Comparison of ENCODE assay signal across 3 fruit fly cellular contexts in genomic region chr3L:17948195-17948594, dm6.
TF ChIP-seq lines count a peak whose summit lies in the region.

No protein-coding gene starts in this region.

- TF ChIP-seq CTCF in whole organism, embryonic (GFP tag; optimal IDR thresholded peaks at IDR 0.05; lab: Kevin White, UChicago) = no peak

TF ChIP-seq in whole organism, embryonic, 481 proteins besides CTCF, POLR2A, EP300 and RAD21 (continues in another document):
- no peak for TF ChIP-seq trem (tag; optimal IDR thresholded peaks at IDR 0.05; lab: Kevin White, UChicago)
- TF ChIP-seq CG8290 (GFP tag; optimal IDR thresholded peaks at IDR 0.05; lab: Kevin White, UChicago) = no peak
- peak in 1 of 2 experiments; percentile 50 for TF ChIP-seq CG8290 (tag; optimal IDR thresholded peaks at IDR 0.05; lab: Kevin White, UChicago)
- no peak for TF ChIP-seq NC2α (GFP tag; optimal IDR thresholded peaks at IDR 0.05; lab: Kevin White, UChicago)
- no peak for TF ChIP-seq gem (tag; optimal IDR thresholded peaks at IDR 0.05; lab: Kevin White, UChicago)
- 0 out of 2 replicates have a peak, but pooled peaks have one; percentile 24 for TF ChIP-seq toy (GFP tag; IDR thresholded peaks at IDR 0.05; lab: Robert Waterston, UW)
- peak; percentile 72 for TF ChIP-seq sug (tag; optimal IDR thresholded peaks at IDR 0.05; lab: Kevin White, UChicago)
- TF ChIP-seq Gsc (GFP tag; IDR thresholded peaks at IDR 0.05; lab: Robert Waterston, UW) = no peak
- peak; percentile 9 for TF ChIP-seq Med (GFP tag; lab: Kevin White, UChicago)
- peak; percentile 16 for TF ChIP-seq schlank (tag; optimal IDR thresholded peaks at IDR 0.05; lab: Kevin White, UChicago)
- peak; percentile 35 for TF ChIP-seq CG18599 (GFP tag; optimal IDR thresholded peaks at IDR 0.05; lab: Kevin White, UChicago)
- peak; percentile 78 for TF ChIP-seq rib (GFP tag; IDR thresholded peaks at IDR 0.05; lab: Robert Waterston, UW)
- TF ChIP-seq CG10147 (GFP tag; optimal IDR thresholded peaks at IDR 0.05; lab: Kevin White, UChicago) = no peak
- TF ChIP-seq Dbx (GFP tag; IDR thresholded peaks at IDR 0.05; lab: Robert Waterston, UW) = peak; percentile 23; the same call in 1 of the 3 replicates
- TF ChIP-seq Adf1 (GFP tag; IDR thresholded peaks at IDR 0.05; lab: Robert Waterston, UW) = peak; percentile 19
- no peak for TF ChIP-seq MBD-R2 (GFP tag; IDR thresholded peaks at IDR 0.05; lab: Robert Waterston, UW)
- no peak for TF ChIP-seq nerfin-2 (GFP tag; IDR thresholded peaks at IDR 0.05; lab: Robert Waterston, UW; ENCODE audit: partially characterized antibody)
- peak; percentile 82 for TF ChIP-seq CG13894 (tag; optimal IDR thresholded peaks at IDR 0.05; lab: Kevin White, UChicago)
- peak; percentile 15; the same call in 1 of the 2 replicates for TF ChIP-seq Bgb (GFP tag; IDR thresholded peaks at IDR 0.05; lab: Robert Waterston, UW; ENCODE audit: partially characterized antibody)
- TF ChIP-seq cad (GFP tag; optimal IDR thresholded peaks at IDR 0.05; lab: Kevin White, UChicago) = no peak
- TF ChIP-seq tup (GFP tag; optimal IDR thresholded peaks at IDR 0.05; lab: Kevin White, UChicago) = no peak
- peak; percentile 71 for TF ChIP-seq CG10543 (GFP tag; optimal IDR thresholded peaks at IDR 0.05; lab: Kevin White, UChicago)
- TF ChIP-seq sd (tag; optimal IDR thresholded peaks at IDR 0.05; lab: Kevin White, UChicago) = peak; percentile 69
- TF ChIP-seq CG12236 (GFP tag; optimal IDR thresholded peaks at IDR 0.05; lab: Kevin White, UChicago) = no peak
- no peak for TF ChIP-seq salm (tag; optimal IDR thresholded peaks at IDR 0.05; lab: Kevin White, UChicago)
- peak; percentile 29; the same call in 1 of the 2 replicates for TF ChIP-seq Rfx (GFP tag; IDR thresholded peaks at IDR 0.05; lab: Robert Waterston, UW)
- TF ChIP-seq br (optimal IDR thresholded peaks at IDR 0.05; lab: Kevin White, UChicago) = no peak
- no peak for TF ChIP-seq Lhr (GFP tag; optimal IDR thresholded peaks at IDR 0.05; lab: Kevin White, UChicago)
- TF ChIP-seq exex (tag; optimal IDR thresholded peaks at IDR 0.05; lab: Kevin White, UChicago) = peak; percentile 30
- peak; percentile 80 for TF ChIP-seq crol (GFP tag; IDR thresholded peaks at IDR 0.05; lab: Robert Waterston, UW)

TF ChIP-seq in whole organism, prepupa, 60 proteins besides CTCF, POLR2A, EP300 and RAD21:
- TF ChIP-seq OdsH (GFP tag; optimal IDR thresholded peaks at IDR 0.05; lab: Kevin White, UChicago) = no peak
- TF ChIP-seq fkh (GFP tag; optimal IDR thresholded peaks at IDR 0.05; lab: Kevin White, UChicago) = peak; percentile 40

TF ChIP-seq in whole organism, wandering third instar larva, 38 proteins besides CTCF, POLR2A, EP300 and RAD21:
- TF ChIP-seq Rel (GFP tag; optimal IDR thresholded peaks at IDR 0.05; lab: Kevin White, UChicago) = no peak
- TF ChIP-seq Rel (tag; optimal IDR thresholded peaks at IDR 0.05; lab: Kevin White, UChicago) = peak; percentile 55
- no peak for TF ChIP-seq Hr83 (GFP tag; optimal IDR thresholded peaks at IDR 0.05; lab: Kevin White, UChicago; ENCODE audit: poor library complexity, severe bottlenecking)
TF ChIP-seq in whole organism, wandering third instar larva: peak in this region for 1.
